Worm (Caenorhabditis elegans): Measurements from ENCODE around the gene F16G10.9.

The F16G10.9 gene

DNA sequence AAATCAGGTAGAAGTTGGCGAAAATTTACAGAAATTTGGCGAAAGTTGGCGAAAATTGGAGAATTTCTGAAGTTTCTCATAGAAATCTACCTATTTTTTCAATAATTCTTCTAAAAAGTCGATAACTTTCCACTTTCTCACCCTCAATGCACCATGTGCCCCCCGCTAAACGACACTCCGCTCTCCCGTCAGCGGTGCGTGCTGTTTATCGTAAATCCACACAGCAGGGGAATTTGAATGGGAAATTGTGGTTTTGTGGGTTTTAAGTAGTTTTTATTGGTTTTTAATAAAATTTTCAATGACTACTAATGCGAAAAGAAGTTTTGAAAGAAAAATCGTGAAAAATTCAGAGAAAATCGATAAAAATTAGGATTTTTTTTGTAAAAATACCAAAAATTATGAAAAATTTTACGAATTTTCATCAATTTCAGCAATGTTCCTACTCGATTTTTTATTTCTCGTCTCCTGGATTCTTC is 43.4 kb downstream of the F16G10.9 start, which contains the start of gene F43C11.6:
Gene F43C11.6 (plus strand): TSS at position 426 of the 476 bp plus-strand sequence.
- no peak for TF ChIP-seq unc-62 (GFP tag; optimal IDR thresholded peaks at IDR 0.05)

- TF ChIP-seq unc-62 (GFP tag; optimal IDR thresholded peaks at IDR 0.05) = no peak
Observed at ce11 chrII:2341515-2341914, 43.9 kb downstream of the F16G10.9 start, which contains the start of gene enri-1. enri-1 (minus strand) TSS chrII:2341615.

- no peak for TF ChIP-seq unc-62 (GFP tag; optimal IDR thresholded peaks at IDR 0.05)
Observed at ce11 chrII:2340974-2341373, 44.4 kb downstream of the F16G10.9 start.

DNA sequence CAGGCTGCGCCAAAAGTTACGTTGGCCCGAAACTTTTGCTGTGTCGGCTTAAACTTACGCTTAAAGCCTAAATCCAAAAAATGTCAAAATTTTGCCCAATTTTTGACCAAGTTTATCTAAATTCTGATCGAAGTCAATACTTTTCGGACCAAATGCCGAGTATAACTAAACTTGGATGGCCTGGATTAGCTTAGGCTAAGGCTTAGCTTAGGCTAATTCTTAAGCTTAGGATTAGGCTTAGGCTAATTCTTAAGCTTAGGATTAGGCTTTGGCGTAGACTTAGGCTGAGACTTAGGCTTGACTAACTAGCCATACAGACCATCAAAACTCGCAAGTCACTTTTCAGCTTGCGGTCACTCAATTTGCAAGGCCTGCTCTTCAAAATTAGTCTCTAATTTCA is 49.2 kb downstream of the F16G10.9 start:
- no peak for TF ChIP-seq unc-62 (GFP tag; optimal IDR thresholded peaks at IDR 0.05)

DNA sequence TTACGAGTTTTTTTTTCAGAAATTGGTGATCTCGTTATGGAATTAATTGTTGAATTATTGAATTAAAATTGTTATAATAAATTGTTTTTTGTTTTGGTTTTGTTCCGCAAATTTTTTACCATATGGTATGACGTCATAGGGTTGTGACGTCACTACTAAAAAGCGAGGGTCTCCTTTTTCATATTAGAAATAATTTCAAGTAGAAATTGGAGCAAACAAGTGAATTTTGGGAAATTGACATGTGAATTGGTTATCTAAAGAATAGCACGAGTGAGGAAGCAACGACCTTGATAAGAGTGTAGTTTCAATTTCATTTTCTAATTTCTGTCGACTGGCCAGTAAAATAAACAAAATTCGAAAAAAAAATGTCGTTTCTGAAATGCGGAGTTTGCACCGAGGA is 49.8 kb downstream of the F16G10.9 start, which contains the start of gene F43C11.7:
Gene F43C11.7 (plus strand): TSS at position 326 of the 400 bp plus-strand sequence.
- TF ChIP-seq unc-62 (GFP tag; optimal IDR thresholded peaks at IDR 0.05) = no peak
